Fruit fly (Drosophila melanogaster): Measurements from ENCODE around the gene nis.

The nis gene

dm6 chr2L:1574009-1574408 is 12.9 kb downstream of the nis start:
- TF ChIP-seq CG6272 (GFP tag; IDR thresholded peaks at IDR 0.05), result no peak
- peak in 1 of 2 experiments; percentile 26 for TF ChIP-seq Hr78 (GFP tag; optimal IDR thresholded peaks at IDR 0.05)
- TF ChIP-seq D19A (tag; optimal IDR thresholded peaks at IDR 0.05), result peak; percentile 29
- TF ChIP-seq sima (GFP tag; optimal IDR thresholded peaks at IDR 0.05), result no peak
- TF ChIP-seq stwl (tag; optimal IDR thresholded peaks at IDR 0.05), result peak; percentile 80

dm6 chr2L:1568631-1569030 is 18.3 kb downstream of the nis start:
- TF ChIP-seq Six4 (GFP tag; optimal IDR thresholded peaks at IDR 0.05) (no peak), Oaz (GFP tag; IDR thresholded peaks at IDR 0.05) (no peak), gce (GFP tag; IDR thresholded peaks at IDR 0.05) (no peak), Hr51 (GFP tag; optimal IDR thresholded peaks at IDR 0.05) (peak in 1 of 2 experiments; percentile 36), Xrp1 (GFP tag; IDR thresholded peaks at IDR 0.05) (0 out of 2 replicates have a peak, but pooled peaks have one; percentile 29), CG10979 (tag; optimal IDR thresholded peaks at IDR 0.05) (peak; percentile 11), CG32532 (GFP tag; IDR thresholded peaks at IDR 0.05) (peak; percentile 11; the same call in 1 of the 2 replicates), lab (GFP tag; optimal IDR thresholded peaks at IDR 0.05) (peak; percentile 34), CG31441 (GFP tag; IDR thresholded peaks at IDR 0.05) (peak; percentile 36; the same call in 1 of the 2 replicates), Hmr (GFP tag; optimal IDR thresholded peaks at IDR 0.05) (peak; percentile 17), CG6813 (GFP tag; optimal IDR thresholded peaks at IDR 0.05) (peak; percentile 36), phol (tag; optimal IDR thresholded peaks at IDR 0.05) (peak; percentile 14), Fer2 (tag; optimal IDR thresholded peaks at IDR 0.05) (no peak), bsh (GFP tag; optimal IDR thresholded peaks at IDR 0.05) (peak in 1 of 2 experiments; percentile 19), Sox102F (GFP tag; optimal IDR thresholded peaks at IDR 0.05) (peak; percentile 43), Hmx (GFP tag; optimal IDR thresholded peaks at IDR 0.05) (no peak), D (optimal IDR thresholded peaks at IDR 0.05) (no peak), D (GFP tag; optimal IDR thresholded peaks at IDR 0.05) (no peak), dysf (GFP tag; IDR thresholded peaks at IDR 0.05) (peak; percentile 47; the same call in 1 of the 3 replicates), Trl (optimal IDR thresholded peaks at IDR 0.05) (no peak), Trl (GFP tag; optimal IDR thresholded peaks at IDR 0.05) (no peak), Oli (tag; optimal IDR thresholded peaks at IDR 0.05) (peak; percentile 5), B-H2 (GFP tag; optimal IDR thresholded peaks at IDR 0.05) (no peak), sd (tag; optimal IDR thresholded peaks at IDR 0.05) (peak; percentile 17), CoRest (tag; optimal IDR thresholded peaks at IDR 0.05) (peak; percentile 15), C15 (GFP tag; IDR thresholded peaks at IDR 0.05) (no peak), ind (GFP tag; optimal IDR thresholded peaks at IDR 0.05) (peak; percentile 14), row (GFP tag; IDR thresholded peaks at IDR 0.05) (peak; percentile 48), tgo (GFP tag; IDR thresholded peaks at IDR 0.05) (peak; percentile 21; the same call in 1 of the 3 replicates), sob (GFP tag; IDR thresholded peaks at IDR 0.05) (peak; percentile 26; the same call in 1 of the 2 replicates), Rx (GFP tag; IDR thresholded peaks at IDR 0.05) (0 out of 2 replicates have a peak, but pooled peaks have one; percentile 5), CG8290 (GFP tag; optimal IDR thresholded peaks at IDR 0.05) (no peak), CG8290 (tag; optimal IDR thresholded peaks at IDR 0.05) (peak in 1 of 2 experiments; percentile 20), Fer1 (GFP tag; optimal IDR thresholded peaks at IDR 0.05) (peak; percentile 24), CG14860 (GFP tag; IDR thresholded peaks at IDR 0.05; ENCODE audit: partially characterized antibody) (no peak), slbo (GFP tag; IDR thresholded peaks at IDR 0.05) (0 out of 2 replicates have a peak, but pooled peaks have one; percentile 10), nerfin-1 (tag; optimal IDR thresholded peaks at IDR 0.05) (no peak), Meics (GFP tag; optimal IDR thresholded peaks at IDR 0.05) (peak; percentile 2), grau (tag; optimal IDR thresholded peaks at IDR 0.05) (peak; percentile 19), ci (GFP tag; IDR thresholded peaks at IDR 0.05) (0 out of 3 replicates have a peak, but pooled peaks have one; percentile 27), Drgx (GFP tag; IDR thresholded peaks at IDR 0.05) (0 out of 2 replicates have a peak, but pooled peaks have one; percentile 12), CG1603 (tag; optimal IDR thresholded peaks at IDR 0.05) (peak; percentile 28), gem (tag; optimal IDR thresholded peaks at IDR 0.05) (peak; percentile 43), CG18599 (GFP tag; optimal IDR thresholded peaks at IDR 0.05) (peak; percentile 13)
